Worm (Caenorhabditis elegans) whole organism, young adult: Measurements from ENCODE around the gene Y26E6A.3.

Source experiments
- C17E4.6 ChIP-seq: fragments of 200-800 bp; sonication (Bioruptor generic); IDR thresholded peaks from 2 replicates; pipeline ENCODE4 v1.3.6; 2022; ENCODE audit warnings: missing genetic modification reagents, missing genetic modification characterization, missing compliant biosample characterization
- F22D6.2 ChIP-seq: sonication (generic microtip); optimal IDR thresholded peaks from 2 replicates; lab custom pipeline; 2016; ENCODE audit warnings: mild to moderate bottlenecking, missing genetic modification characterization, missing compliant biosample characterization
- F49E8.2 ChIP-seq: sonication (generic microtip); optimal IDR thresholded peaks from 3 replicates; lab custom pipeline; 2017; ENCODE audit warnings: missing genetic modification characterization, mild to moderate bottlenecking, missing compliant biosample characterization, antibody characterized with exemption, moderate library complexity; ENCODE audit not compliant: insufficient read depth
- F55B11.4 ChIP-seq: sonication (generic microtip); optimal IDR thresholded peaks from 2 replicates; lab custom pipeline; 2016; ENCODE audit warnings: missing compliant biosample characterization, missing genetic modification characterization, borderline replicate concordance; ENCODE audit not compliant: insufficient read depth
- F57C9.4 ChIP-seq: sonication (generic microtip); optimal IDR thresholded peaks from 2 replicates; lab custom pipeline; 2017; ENCODE audit warnings: mild to moderate bottlenecking, missing genetic modification characterization, missing compliant biosample characterization
- Y53G8AR.9 ChIP-seq: fragments of 200-800 bp; sonication (Bioruptor generic); conservative IDR thresholded peaks from 2 replicates; pipeline ENCODE4 v1.3.6; 2022; ENCODE audit warnings: missing genetic modification reagents, missing genetic modification characterization, missing compliant biosample characterization
- Y56A3A.18 ChIP-seq: fragments of 200-800 bp; sonication (Bioruptor generic); IDR thresholded peaks from 2 replicates; pipeline ENCODE4 v1.3.6; 2022; ENCODE audit warnings: missing genetic modification reagents, missing genetic modification characterization, missing compliant biosample characterization
- ZK185.1 ChIP-seq: sonication (generic microtip); optimal IDR thresholded peaks from 2 replicates; lab custom pipeline; 2016; ENCODE audit warnings: mild to moderate bottlenecking, missing genetic modification characterization, missing compliant biosample characterization; ENCODE audit not compliant: poor library complexity, severe bottlenecking
- atf-7 ChIP-seq: sonication (generic microtip); optimal IDR thresholded peaks from 2 replicates; lab custom pipeline; 2017; ENCODE audit warnings: mild to moderate bottlenecking, missing genetic modification characterization, missing compliant biosample characterization
- ccch-3 ChIP-seq: fragments of 200-800 bp; sonication (Bioruptor generic); optimal IDR thresholded peaks from 2 replicates; lab custom pipeline; 2018; ENCODE audit warnings: mild to moderate bottlenecking, missing genetic modification characterization, missing compliant biosample characterization
- cebp-1 ChIP-seq, 2 experiments: fragments of 200-800 bp in 1 of 2; sonication (Bioruptor generic) in 1 of 2; sonication (generic microtip) in 1 of 2; IDR thresholded peaks in 1 of 2; optimal IDR thresholded peaks in 1 of 2; 2 replicates each; pipeline versions ENCODE4 v1.3.6 to Lab custom; 2017 to 2022; ENCODE audit warnings: missing compliant biosample characterization in 2 of 2, missing genetic modification characterization in 2 of 2, mild to moderate bottlenecking in 1 of 2, missing genetic modification reagents in 1 of 2, moderate library complexity in 1 of 2
- ceh-58 ChIP-seq: fragments of 200-800 bp; sonication (Bioruptor generic); IDR thresholded peaks from 2 replicates; pipeline ENCODE4 v1.3.6; 2022; ENCODE audit warnings: missing genetic modification characterization, missing compliant biosample characterization
- ceh-79 ChIP-seq: sonication (generic microtip); optimal IDR thresholded peaks from 2 replicates; lab custom pipeline; 2017; ENCODE audit warnings: mild to moderate bottlenecking, missing genetic modification characterization, missing compliant biosample characterization
- dpl-1 ChIP-seq: fragments of 150-350 bp; optimal IDR thresholded peaks from 2 replicates; lab custom pipeline; 2014; ENCODE audit warnings: missing biosample characterization, missing genetic modification reagents, missing genetic modification characterization
- efl-1 ChIP-seq: fragments of 150-350 bp; optimal IDR thresholded peaks from 2 replicates; lab custom pipeline; 2014; ENCODE audit warnings: missing biosample characterization, missing genetic modification reagents, missing genetic modification characterization
- egl-18 ChIP-seq: fragments of 200-800 bp; sonication (Bioruptor generic); IDR thresholded peaks from 2 replicates; pipeline ENCODE4 v1.3.6; 2022; ENCODE audit warnings: missing genetic modification reagents, missing genetic modification characterization, missing compliant biosample characterization
- egrh-3 ChIP-seq: fragments of 200-800 bp; sonication (Bioruptor generic); IDR thresholded peaks from 2 replicates; pipeline ENCODE4 v1.3.6; 2022; ENCODE audit warnings: missing genetic modification reagents, missing genetic modification characterization, missing compliant biosample characterization
- ekl-4 ChIP-seq: fragments of 200-800 bp; sonication (Bioruptor generic); IDR thresholded peaks from 2 replicates; pipeline ENCODE4 v1.3.6; 2022; ENCODE audit warnings: missing genetic modification reagents, missing genetic modification characterization, missing compliant biosample characterization
- fkh-3 ChIP-seq: sonication (generic microtip); optimal IDR thresholded peaks from 2 replicates; lab custom pipeline; 2016; ENCODE audit warnings: mild to moderate bottlenecking, missing genetic modification characterization, missing compliant biosample characterization
- gei-17 ChIP-seq: fragments of 200-800 bp; sonication (Bioruptor generic); optimal IDR thresholded peaks from 2 replicates; lab custom pipeline; 2018; ENCODE audit warnings: mild to moderate bottlenecking, missing genetic modification characterization, missing compliant biosample characterization
- lir-1 ChIP-seq: fragments of 200-800 bp; sonication (Bioruptor generic); conservative IDR thresholded peaks from 2 replicates; pipeline ENCODE4 v1.3.6; 2022; ENCODE audit warnings: missing genetic modification reagents, missing genetic modification characterization, missing compliant biosample characterization
- lsl-1 ChIP-seq: fragments of 200-800 bp; sonication (Bioruptor generic); optimal IDR thresholded peaks from 2 replicates; lab custom pipeline; 2018; ENCODE audit warnings: mild to moderate bottlenecking, missing genetic modification characterization, moderate library complexity, missing compliant biosample characterization
- madf-10 ChIP-seq: sonication (generic microtip); optimal IDR thresholded peaks from 2 replicates; lab custom pipeline; 2016; ENCODE audit warnings: mild to moderate bottlenecking, missing genetic modification characterization, missing compliant biosample characterization
- madf-8 ChIP-seq: fragments of 200-800 bp; sonication (Bioruptor generic); conservative IDR thresholded peaks from 2 replicates; pipeline ENCODE4 v1.3.6; 2022; ENCODE audit warnings: missing genetic modification reagents, missing genetic modification characterization, missing compliant biosample characterization
- mes-4 ChIP-seq: sonication (generic microtip); optimal IDR thresholded peaks from 2 replicates; lab custom pipeline; 2016; ENCODE audit warnings: missing genotype, missing genetic modification characterization, missing compliant biosample characterization
- nfya-1 ChIP-seq: sonication (generic microtip); optimal IDR thresholded peaks from 2 replicates; lab custom pipeline; 2017; ENCODE audit warnings: antibody characterized with exemption, missing compliant biosample characterization, missing genetic modification characterization, borderline replicate concordance; ENCODE audit not compliant: insufficient read depth
- nfya-2 ChIP-seq: fragments of 200-800 bp; sonication (Bioruptor generic); IDR thresholded peaks from 2 replicates; pipeline ENCODE4 v1.3.6; 2022; ENCODE audit warnings: missing genetic modification reagents, missing genetic modification characterization, missing compliant biosample characterization
- nfyb-1 ChIP-seq: fragments of 200-800 bp; sonication (Bioruptor generic); IDR thresholded peaks from 2 replicates; pipeline ENCODE4 v1.3.6; 2022; ENCODE audit warnings: missing genetic modification reagents, missing genetic modification characterization, missing compliant biosample characterization
- nhr-27 ChIP-seq: fragments of 200-800 bp; sonication (Bioruptor generic); optimal IDR thresholded peaks from 2 replicates; lab custom pipeline; 2018; ENCODE audit warnings: mild to moderate bottlenecking, missing genetic modification characterization, moderate library complexity, missing compliant biosample characterization
- nhr-80 ChIP-seq: sonication (generic microtip); optimal IDR thresholded peaks from 2 replicates; lab custom pipeline; 2016; ENCODE audit warnings: missing genetic modification characterization, missing compliant biosample characterization
- nhr-90 ChIP-seq: sonication (generic microtip); optimal IDR thresholded peaks from 2 replicates; lab custom pipeline; 2016; ENCODE audit warnings: missing genotype, mild to moderate bottlenecking, missing genetic modification characterization, missing compliant biosample characterization
- sea-2 ChIP-seq: fragments of 200-800 bp; sonication (Bioruptor generic); IDR thresholded peaks from 2 replicates; pipeline ENCODE4 v1.3.6; 2022; ENCODE audit warnings: missing genetic modification characterization, missing compliant biosample characterization
- snpc-3.4 ChIP-seq: sonication (generic microtip); optimal IDR thresholded peaks from 2 replicates; lab custom pipeline; 2017; ENCODE audit warnings: missing genetic modification characterization, mild to moderate bottlenecking, missing compliant biosample characterization, antibody characterized with exemption, moderate library complexity, missing genotype, missing genetic modification reagents
- sptf-2 ChIP-seq: fragments of 200-800 bp; sonication (Bioruptor generic); optimal IDR thresholded peaks from 2 replicates; lab custom pipeline; 2018; ENCODE audit warnings: mild to moderate bottlenecking, missing genetic modification characterization, missing compliant biosample characterization
- ztf-26 ChIP-seq: sonication (generic microtip); optimal IDR thresholded peaks from 2 replicates; lab custom pipeline; 2017; ENCODE audit warnings: missing genetic modification characterization, missing compliant biosample characterization

Gene Y26E6A.3

DNA sequence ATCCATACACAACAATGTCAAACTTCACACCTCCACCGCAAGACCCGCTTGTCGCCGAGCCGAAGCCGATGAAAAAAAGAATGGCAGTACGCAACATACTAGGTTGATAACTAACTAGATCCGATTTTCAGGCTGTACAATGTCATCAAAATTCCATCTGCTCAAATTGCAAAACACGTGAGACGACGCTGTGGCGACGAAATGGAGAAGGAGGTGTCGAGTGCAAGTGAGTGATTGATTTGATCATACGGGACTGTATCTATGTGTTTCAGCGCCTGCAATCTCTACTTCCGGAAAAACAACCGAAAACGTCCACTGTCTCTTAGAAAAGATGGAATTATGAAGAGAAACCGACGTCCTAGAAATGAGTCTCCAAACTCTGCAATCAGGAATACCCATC, 30.5 kb upstream of the Y26E6A.3 start:
- TF ChIP-seq madf-10 (tag; lab: Kevin White, UChicago), result no peak
- 0 out of 2 replicates have a peak, but pooled peaks have one; percentile 44 for TF ChIP-seq ceh-58 (GFP tag; lab: Robert Waterston, UW)

DNA sequence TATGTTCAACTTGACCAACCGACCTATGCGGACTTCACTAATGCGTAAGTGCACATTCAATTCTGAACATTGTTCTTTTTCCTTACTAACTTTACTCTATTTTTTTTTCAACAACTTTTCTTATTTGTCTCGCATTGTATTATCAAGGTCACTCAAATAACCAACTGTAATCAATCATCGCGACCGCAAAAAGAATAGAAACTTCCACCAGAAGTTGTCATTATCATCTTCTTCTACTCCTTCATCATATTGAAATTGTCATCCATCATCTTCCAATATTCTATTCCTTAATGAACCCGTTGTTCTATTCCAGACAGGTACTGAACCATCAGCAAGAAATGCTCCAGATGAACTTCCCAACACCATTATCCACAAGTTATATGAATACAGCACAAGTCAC, 29.6 kb upstream of the Y26E6A.3 start:
- TF ChIP-seq F55B11.4 (tag; lab: Kevin White, UChicago) (no peak), cebp-1 (GFP tag; IDR thresholded peaks at IDR 0.05; lab: Robert Waterston, UW) (no peak), cebp-1 (tag; optimal IDR thresholded peaks at IDR 0.05; lab: Kevin White, UChicago) (no peak), ekl-4 (no peak), nhr-90 (tag; lab: Kevin White, UChicago) (no peak), snpc-3.4 (tag; lab: Kevin White, UChicago) (no peak), ceh-79 (tag; lab: Kevin White, UChicago) (no peak), egl-18 (GFP tag; lab: Robert Waterston, UW) (no peak), ccch-3 (no peak), madf-8 (GFP tag; lab: Robert Waterston, UW) (no peak), mes-4 (tag; lab: Kevin White, UChicago) (no peak), nhr-27 (tag; lab: Kevin White, UChicago) (no peak), F57C9.4 (tag; lab: Kevin White, UChicago) (no peak), atf-7 (no peak), Y53G8AR.9 (GFP tag; lab: Robert Waterston, UW) (no peak), lsl-1 (no peak)

DNA sequence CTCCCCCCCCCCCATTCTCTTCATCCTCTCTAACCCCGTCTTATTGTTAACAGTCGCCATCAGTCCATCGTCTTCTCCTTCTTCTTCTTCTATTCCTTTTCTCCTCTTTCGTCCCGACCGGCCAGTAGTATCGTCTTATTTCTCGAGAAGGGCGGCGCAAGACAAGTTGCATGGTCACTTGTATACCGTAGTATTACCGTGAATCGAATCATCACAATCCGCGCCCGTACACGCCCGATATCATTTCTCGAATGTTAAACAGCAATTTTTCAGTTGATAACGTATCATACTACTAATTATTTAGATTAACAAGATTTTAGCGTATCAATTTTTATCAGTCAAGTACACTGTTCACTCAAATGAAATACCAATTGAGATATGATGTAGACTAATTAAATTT, 28.2 kb upstream of the Y26E6A.3 start:
- TF ChIP-seq ekl-4 (no peak), F49E8.2 (tag; lab: Kevin White, UChicago) (no peak), C17E4.6 (no peak), lir-1 (GFP tag; lab: Robert Waterston, UW) (no peak), nfya-2 (GFP tag; lab: Robert Waterston, UW) (no peak), sea-2 (GFP tag; lab: Robert Waterston, UW) (no peak), nfyb-1 (GFP tag; lab: Robert Waterston, UW) (no peak), dpl-1 (GFP tag; lab: Kevin White, UChicago) (no peak), efl-1 (GFP tag; lab: Kevin White, UChicago) (no peak), nfya-1 (tag; lab: Kevin White, UChicago) (no peak), nhr-27 (tag; lab: Kevin White, UChicago) (no peak), sptf-2 (GFP tag; lab: Kevin White, UChicago) (no peak), madf-10 (tag; lab: Kevin White, UChicago) (no peak), fkh-3 (tag; lab: Kevin White, UChicago) (no peak), gei-17 (no peak), egl-18 (GFP tag; lab: Robert Waterston, UW) (no peak), Y53G8AR.9 (GFP tag; lab: Robert Waterston, UW) (no peak)

DNA sequence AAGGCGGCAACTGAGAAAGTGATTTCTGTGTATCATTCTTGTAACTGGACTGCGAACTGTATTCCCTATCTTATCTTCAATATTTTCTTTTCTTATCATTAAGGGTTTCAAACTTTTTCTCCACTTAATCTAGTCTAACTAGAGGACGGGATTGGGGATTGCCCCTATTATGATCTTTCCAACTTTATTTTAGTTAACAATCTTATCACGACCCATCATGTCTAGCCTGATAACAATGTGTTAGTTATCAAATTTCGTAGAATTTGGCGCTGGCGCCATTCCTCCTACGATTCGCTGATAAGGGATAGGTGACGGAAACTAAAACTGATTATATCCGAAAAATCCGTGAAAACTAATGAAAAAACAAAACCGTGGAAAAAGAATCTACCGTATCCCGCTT, 27.6 kb upstream of the Y26E6A.3 start:
- TF ChIP-seq F22D6.2 (tag; lab: Kevin White, UChicago) (no peak), nhr-80 (tag; lab: Kevin White, UChicago) (peak; percentile 35)

DNA sequence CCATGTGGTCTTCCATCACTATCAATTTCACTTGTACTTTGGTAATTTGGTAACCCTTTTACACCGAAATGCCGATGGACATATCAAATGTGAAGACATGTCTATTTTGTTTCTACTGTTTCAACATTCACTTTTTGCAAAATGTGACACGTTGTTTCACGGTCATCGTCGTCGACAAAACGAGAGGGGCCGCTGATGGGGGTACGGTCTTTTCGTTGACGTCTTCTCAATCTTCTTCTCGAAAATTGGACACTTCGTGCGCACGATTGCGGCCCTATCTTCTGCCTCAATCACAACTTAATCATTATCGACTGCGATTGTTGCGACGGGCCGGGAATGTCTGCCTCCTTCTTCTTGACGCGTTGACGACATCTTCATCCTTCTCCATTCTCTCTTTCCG, 27.0 kb upstream of the Y26E6A.3 start:
- TF ChIP-seq ztf-26 (tag; lab: Kevin White, UChicago) (peak; percentile 32), Y56A3A.18 (GFP tag; lab: Robert Waterston, UW) (no peak), egrh-3 (no peak), ZK185.1 (no peak)
- TF ChIP-seq, all 124 proteins: peak for 1
